Worm (Caenorhabditis elegans) whole organism, early embryonic: ENCODE results near the gene C53B4.2.

ENCODE experiments used
- B0310.2 ChIP-seq: sonication (generic microtip); optimal IDR thresholded peaks from 2 replicates; lab custom pipeline; 2016; ENCODE audit warnings: mild to moderate bottlenecking, missing genetic modification characterization, missing compliant biosample characterization
- F13C5.2 ChIP-seq: sonication (generic microtip); optimal IDR thresholded peaks from 2 replicates; lab custom pipeline; 2017; ENCODE audit warnings: mild to moderate bottlenecking, missing genetic modification characterization, inconsistent platforms, missing compliant biosample characterization
- aly-1 ChIP-seq: sonication (generic microtip); optimal IDR thresholded peaks from 2 replicates; lab custom pipeline; 2016; ENCODE audit warnings: missing genetic modification characterization, missing compliant biosample characterization
- ama-1 ChIP-seq: fragments of 150-350 bp; optimal IDR thresholded peaks from 2 replicates; lab custom pipeline; 2014
- ceh-13 ChIP-seq: fragments of 200-800 bp; sonication (Bioruptor generic); optimal IDR thresholded peaks from 2 replicates; lab custom pipeline; 2018; ENCODE audit warnings: mild to moderate bottlenecking, missing genetic modification characterization, missing compliant biosample characterization
- ceh-36 ChIP-seq: sonication (generic microtip); optimal IDR thresholded peaks from 2 replicates; lab custom pipeline; 2016; ENCODE audit warnings: missing genetic modification characterization, inconsistent platforms, missing compliant biosample characterization
- flt-1 ChIP-seq: fragments of 200-800 bp; sonication (Bioruptor generic); IDR thresholded peaks from 2 replicates; pipeline ENCODE4 v1.3.6; 2022; ENCODE audit warnings: missing genetic modification characterization, missing compliant biosample characterization
- pes-1 ChIP-seq: fragments of 200-800 bp; sonication (Bioruptor generic); IDR thresholded peaks from 2 replicates; pipeline ENCODE4 v1.3.6; 2022; ENCODE audit warnings: missing genetic modification reagents, missing genetic modification characterization, missing compliant biosample characterization
- scrt-1 ChIP-seq: fragments of 200-800 bp; sonication (Bioruptor generic); IDR thresholded peaks from 2 replicates; pipeline ENCODE4 v1.3.6; 2022; ENCODE audit warnings: missing genetic modification characterization, missing compliant biosample characterization
- sea-1 ChIP-seq: fragments of 200-800 bp; sonication (Bioruptor generic); conservative IDR thresholded peaks from 2 replicates; pipeline ENCODE4 v1.3.6; 2022; ENCODE audit warnings: missing genetic modification characterization, missing compliant biosample characterization
- tbx-11 ChIP-seq: fragments of 200-800 bp; sonication (Bioruptor generic); IDR thresholded peaks from 2 replicates; pipeline ENCODE4 v1.3.6; 2022; ENCODE audit warnings: missing genetic modification characterization, missing compliant biosample characterization
- tbx-37 ChIP-seq: fragments of 200-800 bp; sonication (Bioruptor generic); conservative IDR thresholded peaks from 2 replicates; pipeline ENCODE4 v1.3.6; 2022; ENCODE audit warnings: missing genetic modification reagents, missing genetic modification characterization, missing compliant biosample characterization
- tra-4 ChIP-seq: sonication (generic microtip); optimal IDR thresholded peaks from 2 replicates; lab custom pipeline; 2017; ENCODE audit warnings: missing genetic modification characterization, missing compliant biosample characterization

DNA sequence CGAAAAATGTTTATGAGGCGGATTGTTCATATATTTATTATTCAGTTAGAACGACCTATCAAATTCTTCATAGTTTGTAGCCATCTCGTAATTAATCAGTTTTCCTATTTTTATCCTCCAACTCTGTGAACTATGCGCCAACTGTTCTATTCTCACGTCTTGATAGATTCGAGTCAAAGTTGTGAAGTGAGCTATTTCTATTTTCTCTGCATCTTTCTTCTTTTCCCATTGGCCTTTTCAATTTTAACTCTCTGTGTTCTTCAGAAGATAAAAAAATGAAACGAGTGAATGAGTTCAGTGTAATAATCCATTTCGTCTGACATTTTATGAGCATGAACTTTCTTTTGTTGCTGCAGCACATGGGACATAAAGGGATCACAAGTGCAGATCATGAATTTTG, 12.1 kb downstream of the C53B4.2 start:
- TF ChIP-seq B0310.2 (tag; lab: Kevin White, UChicago), result no peak
- no peak for TF ChIP-seq F13C5.2 (tag; lab: Kevin White, UChicago)
- no peak for TF ChIP-seq pes-1 (GFP tag; lab: Robert Waterston, UW)
- TF ChIP-seq ama-1, result no peak
- no peak for TF ChIP-seq sea-1 (GFP tag; lab: Robert Waterston, UW)
- no peak for TF ChIP-seq flt-1 (GFP tag; lab: Robert Waterston, UW)
- TF ChIP-seq tbx-37 (GFP tag; lab: Robert Waterston, UW), result no peak
- TF ChIP-seq aly-1 (tag; lab: Kevin White, UChicago), result no peak
- TF ChIP-seq scrt-1 (GFP tag; lab: Robert Waterston, UW), result no peak
- TF ChIP-seq tra-4 (tag; lab: Kevin White, UChicago), result no peak
- no peak for TF ChIP-seq ceh-13
- no peak for TF ChIP-seq ceh-36
- TF ChIP-seq tbx-11, result no peak
